Fruit fly (Drosophila melanogaster) whole organism, prepupa: ENCODE results near the gene Pnn.

Experiments
- CG11762 ChIP-seq: fragments of 200-800 bp; sonication (Bioruptor generic); optimal IDR thresholded peaks from 3 replicates; lab custom pipeline; 2016; ENCODE audit warnings: missing biosample characterization, missing genetic modification characterization; ENCODE audit not compliant: insufficient read depth
- CG16779 ChIP-seq: fragments of 200-800 bp; sonication (Bioruptor generic); optimal IDR thresholded peaks from 3 replicates; lab custom pipeline; 2017; ENCODE audit warnings: missing biosample characterization, mild to moderate bottlenecking, missing genetic modification characterization
- CG6163 ChIP-seq: fragments of 200-800 bp; sonication (Bioruptor generic); IDR thresholded peaks from 3 replicates; pipeline ENCODE4 v1.3.6; 2022; ENCODE audit warnings: missing biosample characterization, missing genetic modification characterization
- CG6808 ChIP-seq: fragments of 200-800 bp; sonication (Bioruptor generic); optimal IDR thresholded peaks from 3 replicates; lab custom pipeline; 2017; ENCODE audit warnings: missing biosample characterization, missing genetic modification characterization, mild to moderate bottlenecking, moderate library complexity, missing genetic modification reagents
- CG7368 ChIP-seq: fragments of 200-800 bp; sonication (Bioruptor generic); optimal IDR thresholded peaks from 3 replicates; lab custom pipeline; 2016; ENCODE audit warnings: missing biosample characterization, missing genetic modification characterization
- Ets21C ChIP-seq: fragments of 200-800 bp; sonication (Bioruptor generic); optimal IDR thresholded peaks from 3 replicates; lab custom pipeline; 2016; ENCODE audit warnings: missing biosample characterization, missing genetic modification characterization
- Gug ChIP-seq: fragments of 200-800 bp; sonication (Bioruptor generic); IDR thresholded peaks from 2 replicates; pipeline ENCODE4 v1.3.6; 2022; ENCODE audit warnings: missing biosample characterization, missing genetic modification characterization
- OdsH ChIP-seq: fragments of 200-800 bp; sonication (Bioruptor generic); optimal IDR thresholded peaks from 3 replicates; lab custom pipeline; 2016; ENCODE audit warnings: missing biosample characterization, missing genetic modification characterization
- Sox15 ChIP-seq: fragments of 200-800 bp; sonication (Bioruptor generic); optimal IDR thresholded peaks from 3 replicates; lab custom pipeline; 2016; ENCODE audit warnings: missing biosample characterization, missing genetic modification characterization
- dac ChIP-seq: fragments of 200-800 bp; sonication (Bioruptor generic); optimal IDR thresholded peaks from 2 replicates; lab custom pipeline; 2017; ENCODE audit warnings: missing biosample characterization, mild to moderate bottlenecking, missing genetic modification characterization

dm6 chr3R:9770127-9770526 lies 29.4 kb downstream of the Pnn start:
- TF ChIP-seq CG7368 (no peak), CG16779 (tag; lab: Kevin White, UChicago) (no peak), CG6163 (GFP tag; lab: Robert Waterston, UW) (no peak), OdsH (GFP tag; lab: Kevin White, UChicago) (no peak), Ets21C (GFP tag; lab: Kevin White, UChicago) (no peak), CG11762 (GFP tag; lab: Kevin White, UChicago) (no peak), Gug (GFP tag; lab: Robert Waterston, UW) (no peak), Sox15 (GFP tag; lab: Kevin White, UChicago) (no peak), dac (GFP tag; lab: Kevin White, UChicago) (no peak), CG6808 (GFP tag; lab: Kevin White, UChicago) (no peak)
